Worm (Caenorhabditis elegans) whole organism, mixed stage, embryonic: ENCODE data around the gene C13A2.9.

Experiments
- ces-1 ChIP-seq: fragments of 150-350 bp; optimal IDR thresholded peaks from 2 replicates; lab custom pipeline; 2014; ENCODE audit warnings: missing biosample characterization, missing genetic modification reagents, missing genetic modification characterization
- drap-1 ChIP-seq: fragments of 200-800 bp; sonication (Bioruptor generic); optimal IDR thresholded peaks from 3 replicates; lab custom pipeline; 2018; ENCODE audit warnings: mild to moderate bottlenecking, missing genetic modification characterization, missing compliant biosample characterization
- lsy-2 ChIP-seq: fragments of 150-350 bp; optimal IDR thresholded peaks from 2 replicates; lab custom pipeline; 2014; ENCODE audit warnings: missing biosample characterization, missing genetic modification characterization
- mep-1 ChIP-seq: fragments of 150-350 bp; optimal IDR thresholded peaks from 2 replicates; lab custom pipeline; 2017; ENCODE audit warnings: missing biosample characterization, missing genetic modification reagents, missing genetic modification characterization, inconsistent platforms
- nhr-12 ChIP-seq: fragments of 150-350 bp; optimal IDR thresholded peaks from 2 replicates; lab custom pipeline; 2014; ENCODE audit warnings: missing biosample characterization, missing genetic modification characterization
- nhr-28 ChIP-seq: fragments of 150-350 bp; optimal IDR thresholded peaks from 2 replicates; lab custom pipeline; 2014; ENCODE audit warnings: missing biosample characterization, missing genetic modification characterization
- nhr-76 ChIP-seq: sonication (generic microtip); optimal IDR thresholded peaks from 2 replicates; lab custom pipeline; 2017; ENCODE audit warnings: missing biosample characterization, missing genetic modification characterization
- pha-4 ChIP-seq: fragments of 150-350 bp; optimal IDR thresholded peaks from 2 replicates; lab custom pipeline; 2018; ENCODE audit warnings: missing biosample characterization, missing genetic modification reagents, missing genetic modification characterization
- snpc-4 ChIP-seq: fragments of 150-350 bp; optimal IDR thresholded peaks from 2 replicates; lab custom pipeline; 2014; ENCODE audit warnings: missing biosample characterization, missing genetic modification characterization
- sptf-1 ChIP-seq: sonication (generic microtip); optimal IDR thresholded peaks from 2 replicates; lab custom pipeline; 2017; ENCODE audit warnings: mild to moderate bottlenecking, missing genetic modification characterization, moderate library complexity, missing compliant biosample characterization
- tbx-8 ChIP-seq: fragments of 200-800 bp; sonication (Bioruptor generic); optimal IDR thresholded peaks from 2 replicates; lab custom pipeline; 2018; ENCODE audit warnings: mild to moderate bottlenecking, missing genetic modification characterization, moderate library complexity, missing compliant biosample characterization
- ztf-11 ChIP-seq: fragments of 150-350 bp; optimal IDR thresholded peaks from 2 replicates; lab custom pipeline; 2014; ENCODE audit warnings: missing biosample characterization, missing genetic modification characterization

DNA sequence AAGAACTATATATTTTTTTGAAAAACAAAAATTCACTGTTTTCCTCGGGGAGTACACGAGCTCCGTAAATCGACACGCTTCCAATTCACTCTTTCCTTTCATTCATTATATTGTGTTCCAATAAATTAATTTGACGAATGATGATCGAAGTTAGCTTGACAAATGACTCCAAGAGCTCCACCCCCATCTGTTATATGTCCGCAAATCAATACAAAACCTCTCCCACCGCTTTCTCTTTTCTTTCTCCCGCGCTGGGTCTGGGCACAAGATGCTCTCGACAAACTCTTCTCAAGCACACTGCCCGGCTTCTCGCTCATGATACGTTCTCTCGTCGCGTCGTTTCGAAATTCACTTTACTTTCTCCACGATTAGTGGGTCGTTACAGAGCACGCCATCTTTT is 40.0 kb downstream of the C13A2.9 start, which contains the start of gene C13F10.1:
- TF ChIP-seq snpc-4 (tag; lab: Kevin White, UChicago): no peak
- no peak for TF ChIP-seq ztf-11
- no peak for TF ChIP-seq drap-1 (GFP tag; lab: Kevin White, UChicago)
- peak; percentile 62 for TF ChIP-seq ces-1 (GFP tag; lab: Kevin White, UChicago)
- TF ChIP-seq nhr-28 (tag; lab: Kevin White, UChicago): no peak
- TF ChIP-seq sptf-1: no peak
- no peak for TF ChIP-seq mep-1 (tag; lab: Kevin White, UChicago)
- no peak for TF ChIP-seq pha-4 (tag; lab: Kevin White, UChicago)
- no peak for TF ChIP-seq nhr-12 (tag; lab: Kevin White, UChicago)
- no peak for TF ChIP-seq nhr-76 (tag; lab: Kevin White, UChicago)
- TF ChIP-seq tbx-8 (GFP tag; lab: Kevin White, UChicago): no peak
- no peak for TF ChIP-seq lsy-2 (tag; lab: Kevin White, UChicago)
